Worm (Caenorhabditis elegans): ENCODE measurements around the gene C09E10.3.
A peak's percentile ranks its signal among the peaks of the same experiment; 100 is the strongest.

C09E10.3 gene

DNA sequence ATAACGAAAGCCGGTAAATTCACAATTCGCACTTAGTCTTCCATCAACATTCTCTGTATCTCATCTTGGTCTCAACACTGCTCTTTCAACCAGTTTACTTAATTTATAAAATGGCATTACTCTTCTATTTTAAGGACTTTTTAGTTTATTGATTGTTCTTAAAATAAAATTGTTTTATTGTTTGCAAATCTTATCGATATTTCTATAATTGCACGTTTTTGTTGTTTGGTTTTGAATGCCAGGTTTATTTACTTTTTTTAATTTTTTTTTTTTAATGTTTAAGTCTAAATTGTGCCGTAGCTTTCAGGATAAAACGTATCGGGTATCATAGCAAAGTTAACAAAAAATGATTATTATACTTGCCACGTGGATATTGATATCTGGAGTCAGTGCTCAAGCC, 33.6 kb downstream of the C09E10.3 start, which contains the start of gene chil-10:
TSS of gene chil-10 (plus strand) at position 301 of the 400 bp plus-strand sequence.
- no peak for TF ChIP-seq C04F5.9 (tag; optimal IDR thresholded peaks at IDR 0.05)
- no peak for TF ChIP-seq nhr-77 (tag; optimal IDR thresholded peaks at IDR 0.05)
- TF ChIP-seq skn-1 (tag; optimal IDR thresholded peaks at IDR 0.05), result no peak

DNA sequence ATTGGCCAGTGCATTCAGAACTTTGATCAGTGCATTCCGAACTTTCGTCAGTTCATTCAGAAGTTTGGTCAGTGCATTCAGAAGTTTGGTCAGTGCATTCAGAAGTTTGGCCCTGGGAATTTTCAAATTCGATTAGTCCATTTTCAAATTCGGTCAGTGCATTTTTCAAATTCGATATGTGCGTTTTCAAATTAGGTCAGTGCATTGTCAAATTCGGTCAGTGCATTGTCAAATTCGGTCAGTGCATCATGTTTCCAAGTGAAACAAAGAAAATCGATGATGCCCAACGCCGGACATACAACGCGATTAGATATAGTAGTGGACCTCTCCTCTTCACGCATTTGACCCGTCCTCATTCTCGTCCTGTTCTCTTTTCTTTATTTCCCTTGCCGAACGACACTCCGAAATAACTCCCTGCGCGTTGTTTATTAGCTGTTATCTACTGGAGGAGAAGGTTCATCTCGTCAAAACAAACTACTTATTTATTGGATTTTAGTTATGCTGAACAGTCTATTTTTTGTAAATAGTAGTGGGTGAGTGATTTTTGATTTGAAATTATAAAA, 36.6 kb downstream of the C09E10.3 start, which contains the start of gene apm-3:
TSS of gene apm-3 (plus strand) at position 477 of the 563 bp plus-strand sequence.
- TF ChIP-seq ceh-90 (tag; optimal IDR thresholded peaks at IDR 0.05), result no peak
- peak; percentile 10 for TF ChIP-seq tbx-2 (tag; optimal IDR thresholded peaks at IDR 0.05)
- peak; percentile 47 for TF ChIP-seq unc-130 (tag; optimal IDR thresholded peaks at IDR 0.05)
- TF ChIP-seq swsn-7 (tag; optimal IDR thresholded peaks at IDR 0.05), result peak; percentile 17
- TF ChIP-seq dpl-1 (GFP tag; optimal IDR thresholded peaks at IDR 0.05), result peak in 1 of 3 experiments; percentile 31
- TF ChIP-seq nhr-47 (tag; optimal IDR thresholded peaks at IDR 0.05), result peak; percentile 44
- TF ChIP-seq lin-35 (GFP tag; optimal IDR thresholded peaks at IDR 0.05), result peak; percentile 19 to 41
- TF ChIP-seq ceh-82 (tag; optimal IDR thresholded peaks at IDR 0.05), result peak in 2 of 3 experiments; percentile 10 to 40
- TF ChIP-seq fkh-10 (GFP tag; optimal IDR thresholded peaks at IDR 0.05), result no peak
- peak; percentile 8 for TF ChIP-seq jun-1 (tag; optimal IDR thresholded peaks at IDR 0.05)
- TF ChIP-seq blmp-1 (tag; optimal IDR thresholded peaks at IDR 0.05), result peak; percentile 38
- no peak for TF ChIP-seq tlp-1 (tag; optimal IDR thresholded peaks at IDR 0.05)
- no peak for TF ChIP-seq unc-98 (GFP tag; IDR thresholded peaks at IDR 0.05)
- peak; percentile 9 for TF ChIP-seq nhr-71 (tag; optimal IDR thresholded peaks at IDR 0.05)
- TF ChIP-seq elt-3 (tag; optimal IDR thresholded peaks at IDR 0.05), result peak in 1 of 6 experiments; percentile 20
- peak; percentile 20 to 49 for TF ChIP-seq lsy-2 (tag; optimal IDR thresholded peaks at IDR 0.05)
- TF ChIP-seq lin-15B (tag; optimal IDR thresholded peaks at IDR 0.05), result no peak
- peak; percentile 77 for TF ChIP-seq lin-14 (GFP tag; optimal IDR thresholded peaks at IDR 0.05)
- TF ChIP-seq ceh-63 (GFP tag; optimal IDR thresholded peaks at IDR 0.05), result no peak
- peak; percentile 21 for TF ChIP-seq rnt-1 (tag; optimal IDR thresholded peaks at IDR 0.05)
- peak; percentile 49 for TF ChIP-seq snu-23 (GFP tag; optimal IDR thresholded peaks at IDR 0.05)
- peak; percentile 16 for TF ChIP-seq lin-13 (GFP tag; optimal IDR thresholded peaks at IDR 0.05)
- peak; percentile 33 for TF ChIP-seq mep-1 (tag; optimal IDR thresholded peaks at IDR 0.05)
- TF ChIP-seq efl-1 (optimal IDR thresholded peaks at IDR 0.05), result peak in 1 of 2 experiments; percentile 11
- TF ChIP-seq efl-1 (GFP tag; optimal IDR thresholded peaks at IDR 0.05 in 1 of 2), result peak in 1 of 2 experiments; percentile 91
- peak; percentile 22 for TF ChIP-seq F16B12.6 (tag; optimal IDR thresholded peaks at IDR 0.05)

DNA sequence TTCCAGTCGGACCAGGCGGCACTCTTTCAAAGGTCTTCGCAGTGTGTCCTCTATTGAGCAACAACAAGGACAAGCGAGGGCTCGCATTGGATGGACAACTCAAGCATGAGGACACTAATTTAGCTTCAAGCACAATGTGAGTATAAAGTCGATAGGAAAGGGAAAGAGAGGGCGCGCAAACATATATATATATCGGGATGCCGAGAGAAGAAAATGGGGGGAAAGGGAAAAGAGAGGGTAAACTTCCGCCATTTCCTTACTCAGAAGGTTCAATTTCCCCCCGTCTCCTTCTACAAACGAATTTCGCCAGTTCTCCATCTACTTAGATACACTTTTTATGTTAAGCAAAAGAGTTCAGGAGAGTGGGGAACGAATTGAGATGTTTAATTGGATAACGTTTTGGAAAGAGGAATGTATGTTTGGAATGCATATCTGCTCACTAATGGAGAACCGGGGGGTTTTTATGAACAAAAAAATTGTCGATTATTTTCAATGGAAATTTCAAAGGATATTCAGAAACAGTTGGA, 38.6 kb downstream of the C09E10.3 start:
- TF ChIP-seq nhr-71 (tag; optimal IDR thresholded peaks at IDR 0.05), result peak; percentile 26
- TF ChIP-seq hlh-4 (tag; optimal IDR thresholded peaks at IDR 0.05), result no peak
- TF ChIP-seq mdl-1 (tag; optimal IDR thresholded peaks at IDR 0.05), result no peak
- TF ChIP-seq vab-15 (tag; optimal IDR thresholded peaks at IDR 0.05), result no peak
- no peak for TF ChIP-seq sptf-1 (tag; optimal IDR thresholded peaks at IDR 0.05)
- TF ChIP-seq aha-1 (tag; optimal IDR thresholded peaks at IDR 0.05), result no peak
- no peak for TF ChIP-seq mep-1 (tag; optimal IDR thresholded peaks at IDR 0.05)
- TF ChIP-seq fkh-4 (tag; optimal IDR thresholded peaks at IDR 0.05; ENCODE audit: borderline replicate concordance), result no peak
- peak in 1 of 2 experiments; percentile 1 for TF ChIP-seq lin-35 (GFP tag; optimal IDR thresholded peaks at IDR 0.05)
- no peak for TF ChIP-seq egl-13 (tag; optimal IDR thresholded peaks at IDR 0.05)
- TF ChIP-seq jun-1 (tag; optimal IDR thresholded peaks at IDR 0.05), result no peak
- TF ChIP-seq unc-86 (tag; optimal IDR thresholded peaks at IDR 0.05), result peak; percentile 23
- no peak for TF ChIP-seq ets-5 (GFP tag; IDR thresholded peaks at IDR 0.05)
- TF ChIP-seq mab-9 (GFP tag; IDR thresholded peaks at IDR 0.05), result no peak
- no peak for TF ChIP-seq nhr-19 (GFP tag; conservative IDR thresholded peaks at IDR 0.05)
- no peak for TF ChIP-seq unc-130 (tag; optimal IDR thresholded peaks at IDR 0.05)
- no peak for TF ChIP-seq skn-1 (tag; optimal IDR thresholded peaks at IDR 0.05)
- TF ChIP-seq grh-1 (GFP tag; IDR thresholded peaks at IDR 0.05), result no peak
- TF ChIP-seq nhr-47 (tag; optimal IDR thresholded peaks at IDR 0.05), result peak; percentile 19
- no peak for TF ChIP-seq snpc-4 (tag; optimal IDR thresholded peaks at IDR 0.05)
- no peak for TF ChIP-seq irx-1 (tag; optimal IDR thresholded peaks at IDR 0.05)
- peak; percentile 78 for TF ChIP-seq lin-14 (GFP tag; optimal IDR thresholded peaks at IDR 0.05)
- no peak for TF ChIP-seq C34B4.2 (tag; optimal IDR thresholded peaks at IDR 0.05)
- TF ChIP-seq efl-3 (GFP tag; optimal IDR thresholded peaks at IDR 0.05), result no peak
- no peak for TF ChIP-seq lin-13 (GFP tag; optimal IDR thresholded peaks at IDR 0.05)
- TF ChIP-seq nhr-237 (tag; optimal IDR thresholded peaks at IDR 0.05), result no peak
- TF ChIP-seq ama-1 (optimal IDR thresholded peaks at IDR 0.05), result no peak
- TF ChIP-seq nhr-85 (tag), result no peak
- no peak for TF ChIP-seq snu-23 (GFP tag; optimal IDR thresholded peaks at IDR 0.05)
- no peak for TF ChIP-seq nhr-84 (tag; optimal IDR thresholded peaks at IDR 0.05)
- peak in 1 of 3 experiments; percentile 16 for TF ChIP-seq ceh-82 (tag; optimal IDR thresholded peaks at IDR 0.05)
